Worm (Caenorhabditis elegans): ENCODE data around the gene C12D12.1.

Gene C12D12.1

ce11 chrX:3463875-3464274 is 35.2 kb upstream of the C12D12.1 start:
- no peak for TF ChIP-seq sea-2 (GFP tag; IDR thresholded peaks at IDR 0.05)
- no peak for TF ChIP-seq Y53G8AR.9 (GFP tag; conservative IDR thresholded peaks at IDR 0.05)
- TF ChIP-seq ekl-4 (GFP tag; IDR thresholded peaks at IDR 0.05), result no peak
- TF ChIP-seq dpff-1 (tag; optimal IDR thresholded peaks at IDR 0.05), result no peak
- TF ChIP-seq ceh-27 (GFP tag; optimal IDR thresholded peaks at IDR 0.05), result no peak
- TF ChIP-seq pbrm-1 (GFP tag; IDR thresholded peaks at IDR 0.05), result no peak
- no peak for TF ChIP-seq K11D2.4 (GFP tag; IDR thresholded peaks at IDR 0.05)
- TF ChIP-seq hlh-26 (GFP tag; conservative IDR thresholded peaks at IDR 0.05), result no peak
- no peak for TF ChIP-seq F57C9.4 (tag; optimal IDR thresholded peaks at IDR 0.05)
- no peak for TF ChIP-seq aptf-3 (GFP tag; IDR thresholded peaks at IDR 0.05)
- no peak for TF ChIP-seq B0261.1 (tag; optimal IDR thresholded peaks at IDR 0.05)
- no peak for TF ChIP-seq let-607 (tag; optimal IDR thresholded peaks at IDR 0.05)
- TF ChIP-seq madf-3 (GFP tag; IDR thresholded peaks at IDR 0.05), result no peak
- no peak for TF ChIP-seq fkh-3 (tag; optimal IDR thresholded peaks at IDR 0.05)

ce11 chrX:3464309-3465038 is 34.6 kb upstream of the C12D12.1 start:
- peak; percentile 52; the same call in 1 of the 2 replicates for TF ChIP-seq cebp-1 (GFP tag; IDR thresholded peaks at IDR 0.05)
- TF ChIP-seq cebp-1 (tag; optimal IDR thresholded peaks at IDR 0.05), result peak; percentile 91
- no peak for TF ChIP-seq madf-8 (GFP tag; conservative IDR thresholded peaks at IDR 0.05)

- TF ChIP-seq dpl-1 (GFP tag; optimal IDR thresholded peaks at IDR 0.05), result no peak
- TF ChIP-seq pha-4 (tag; optimal IDR thresholded peaks at IDR 0.05), result no peak
- TF ChIP-seq tlf-1 (GFP tag; optimal IDR thresholded peaks at IDR 0.05), result no peak
- TF ChIP-seq madf-10 (tag; optimal IDR thresholded peaks at IDR 0.05), result no peak
- no peak for TF ChIP-seq tbp1 (GFP tag; optimal IDR thresholded peaks at IDR 0.05)
- no peak for TF ChIP-seq hlh-12 (tag; optimal IDR thresholded peaks at IDR 0.05)
- no peak for TF ChIP-seq lsy-27 (tag; optimal IDR thresholded peaks at IDR 0.05; ENCODE audit: borderline replicate concordance, insufficient read depth)
- no peak for TF ChIP-seq dox-1 (GFP tag; IDR thresholded peaks at IDR 0.05)
- no peak for TF ChIP-seq egl-44 (GFP tag; IDR thresholded peaks at IDR 0.05)
- TF ChIP-seq aptf-3 (GFP tag; IDR thresholded peaks at IDR 0.05), result no peak
- TF ChIP-seq akir-1 (GFP tag; optimal IDR thresholded peaks at IDR 0.05), result no peak
- TF ChIP-seq hrde-1 (tag; optimal IDR thresholded peaks at IDR 0.05; ENCODE audit: borderline replicate concordance), result no peak
- no peak for TF ChIP-seq mes-4 (tag; optimal IDR thresholded peaks at IDR 0.05)
Measured at ce11 chrX:3465785-3466184, 33.3 kb upstream of the C12D12.1 start, which contains the start of the genes ZK377.15 and sax-3. TSS of gene ZK377.15 (minus strand) at chrX:3465885. TSS of gene sax-3 (minus strand) at chrX:3465927.

- TF ChIP-seq mel-28 (tag; optimal IDR thresholded peaks at IDR 0.05; ENCODE audit: borderline replicate concordance), result no peak
Measured at ce11 chrX:3467004-3467761, 31.9 kb upstream of the C12D12.1 start.

- TF ChIP-seq egl-44 (GFP tag; IDR thresholded peaks at IDR 0.05), result 0 out of 2 replicates have a peak, but pooled peaks have one; percentile 26
- no peak for TF ChIP-seq zim-3 (tag; optimal IDR thresholded peaks at IDR 0.05)
- peak; percentile 19; the same call in 1 of the 2 replicates for TF ChIP-seq egrh-3 (GFP tag; IDR thresholded peaks at IDR 0.05)
- no peak for TF ChIP-seq sdz-38 (tag; optimal IDR thresholded peaks at IDR 0.05)
- TF ChIP-seq dox-1 (GFP tag; IDR thresholded peaks at IDR 0.05), result no peak
- no peak for TF ChIP-seq hmg-1.2 (GFP tag; IDR thresholded peaks at IDR 0.05)
- TF ChIP-seq zfh-2 (GFP tag; conservative IDR thresholded peaks at IDR 0.05), result peak; percentile 79
- TF ChIP-seq nhr-120 (GFP tag; IDR thresholded peaks at IDR 0.05), result no peak
- TF ChIP-seq aptf-3 (GFP tag; IDR thresholded peaks at IDR 0.05), result no peak
Measured at ce11 chrX:3467958-3468357, 31.1 kb upstream of the C12D12.1 start.

Measured in whole organism, young adult.